Fruit fly (Drosophila melanogaster): ENCODE data around the gene Hsp26.

Hsp26 gene

dm6 chr3L:9397156-9397555, 19.9 kb upstream of the Hsp26 start (continued):
- TF ChIP-seq Bteb2 (GFP tag; optimal IDR thresholded peaks at IDR 0.05) (peak; percentile 3), dmrt99B (tag; optimal IDR thresholded peaks at IDR 0.05) (peak; percentile 55), crp (GFP tag; optimal IDR thresholded peaks at IDR 0.05) (no peak), her (GFP tag; optimal IDR thresholded peaks at IDR 0.05) (peak; percentile 71), CG30020 (tag; optimal IDR thresholded peaks at IDR 0.05) (no peak), Deaf1 (tag; optimal IDR thresholded peaks at IDR 0.05) (peak; percentile 2), CG1602 (GFP tag; optimal IDR thresholded peaks at IDR 0.05) (no peak), Rfx (GFP tag; IDR thresholded peaks at IDR 0.05) (peak; percentile 69), trem (tag; optimal IDR thresholded peaks at IDR 0.05) (peak; percentile 13), Ets65A (GFP tag) (no peak), CG12236 (GFP tag; optimal IDR thresholded peaks at IDR 0.05) (peak; percentile 26), Stat92E (GFP tag; optimal IDR thresholded peaks at IDR 0.05) (no peak), CG10543 (GFP tag; optimal IDR thresholded peaks at IDR 0.05) (peak; percentile 25), CoRest (tag; optimal IDR thresholded peaks at IDR 0.05) (peak; percentile 26), mld (GFP tag; IDR thresholded peaks at IDR 0.05; ENCODE audit: partially characterized antibody) (no peak), CG17568 (GFP tag; optimal IDR thresholded peaks at IDR 0.05) (peak; percentile 67), gem (tag; optimal IDR thresholded peaks at IDR 0.05) (peak; percentile 47), nom (GFP tag; optimal IDR thresholded peaks at IDR 0.05) (peak; percentile 60), CG2875 (GFP tag; optimal IDR thresholded peaks at IDR 0.05) (peak; percentile 6), CG17186 (GFP tag; optimal IDR thresholded peaks at IDR 0.05) (peak; percentile 38), CG14965 (GFP tag; optimal IDR thresholded peaks at IDR 0.05; ENCODE audit: borderline replicate concordance) (peak; percentile 42), CG9609 (GFP tag; optimal IDR thresholded peaks at IDR 0.05) (no peak), gcm2 (GFP tag; optimal IDR thresholded peaks at IDR 0.05) (no peak), CG11723 (GFP tag; optimal IDR thresholded peaks at IDR 0.05) (peak; percentile 46), fru (optimal IDR thresholded peaks at IDR 0.05) (no peak), Rx (GFP tag; IDR thresholded peaks at IDR 0.05) (no peak), ac (GFP tag; optimal IDR thresholded peaks at IDR 0.05) (peak; percentile 62), CG12104 (GFP tag; optimal IDR thresholded peaks at IDR 0.05) (peak; percentile 62), Fer2 (tag; optimal IDR thresholded peaks at IDR 0.05) (peak; percentile 59), CG6654 (GFP tag; optimal IDR thresholded peaks at IDR 0.05) (no peak), Myb (GFP tag; optimal IDR thresholded peaks at IDR 0.05) (peak; percentile 25), Neu2 (GFP tag; optimal IDR thresholded peaks at IDR 0.05; ENCODE audit: borderline replicate concordance) (no peak), CrebB (tag; optimal IDR thresholded peaks at IDR 0.05) (peak; percentile 76), CG1792 (GFP tag; optimal IDR thresholded peaks at IDR 0.05) (peak; percentile 76), Jarid2 (GFP tag; optimal IDR thresholded peaks at IDR 0.05) (peak; percentile 50), CG3995 (GFP tag; optimal IDR thresholded peaks at IDR 0.05) (peak; percentile 47), CG3407 (GFP tag; optimal IDR thresholded peaks at IDR 0.05) (peak; percentile 44), croc (GFP tag; conservative IDR thresholded peaks at IDR 0.05) (no peak), Sin3A (optimal IDR thresholded peaks at IDR 0.05) (no peak), lbe (GFP tag; optimal IDR thresholded peaks at IDR 0.05) (peak; percentile 16), repo (GFP tag; optimal IDR thresholded peaks at IDR 0.05) (peak; percentile 41), br (optimal IDR thresholded peaks at IDR 0.05) (no peak), CG6254 (GFP tag; optimal IDR thresholded peaks at IDR 0.05) (peak; percentile 34), CG10267 (tag; optimal IDR thresholded peaks at IDR 0.05) (no peak), B-H2 (GFP tag; optimal IDR thresholded peaks at IDR 0.05) (peak; percentile 65), hth (optimal IDR thresholded peaks at IDR 0.05) (no peak), h (optimal IDR thresholded peaks at IDR 0.05) (no peak), sob (GFP tag; IDR thresholded peaks at IDR 0.05) (peak; percentile 76), sima (GFP tag; optimal IDR thresholded peaks at IDR 0.05) (no peak), CG11456 (GFP tag; IDR thresholded peaks at IDR 0.05) (no peak; the same call in 2 of the 3 replicates), CG10462 (GFP tag; optimal IDR thresholded peaks at IDR 0.05) (no peak), Opbp (GFP tag; IDR thresholded peaks at IDR 0.05; ENCODE audit: partially characterized antibody) (no peak)
